Fruit fly (Drosophila melanogaster) whole organism: Measurements from ENCODE around the gene Strump.

Experiments
- CG8478 ChIP-seq: fragments of >200 bp; optimal IDR thresholded peaks from 2 replicates; lab custom pipeline; 2018; ENCODE audit warnings: inconsistent platforms
- Dll ChIP-seq: fragments of >200 bp; optimal IDR thresholded peaks from 2 replicates; lab custom pipeline; 2017
- EcR ChIP-seq, 2 experiments: fragments of >200 bp; optimal IDR thresholded peaks; 2 replicates each; lab custom pipeline; 2017; ENCODE audit warnings: missing biosample characterization in 2 of 2, missing genetic modification characterization in 2 of 2, missing genetic modification reagents in 2 of 2
- pan ChIP-seq: fragments of >200 bp; optimal IDR thresholded peaks from 2 replicates; lab custom pipeline; 2017
- psq ChIP-seq: fragments of >200 bp; optimal IDR thresholded peaks from 2 replicates; lab custom pipeline; 2017
- usp ChIP-seq: fragments of >200 bp; optimal IDR thresholded peaks from 2 replicates; lab custom pipeline; 2017; ENCODE audit warnings: missing biosample characterization, missing genetic modification characterization, mixed read lengths

Strump gene

dm6 chr3L:16121791-16122190 lies at the start of gene Strump:
TSS of gene Strump (plus strand) at chr3L:16122002.
- TF ChIP-seq psq (lab: Kevin White, UChicago), result no peak
- TF ChIP-seq pan (lab: Kevin White, UChicago), result no peak
- no peak for TF ChIP-seq CG8478 (lab: Kevin White, UChicago)
- no peak for TF ChIP-seq usp (GFP tag; lab: Kevin White, UChicago)
- no peak for TF ChIP-seq EcR (GFP tag; optimal IDR thresholded peaks at IDR 0.05; lab: Kevin White, UChicago)
- TF ChIP-seq Dll (lab: Kevin White, UChicago), result no peak

DNA sequence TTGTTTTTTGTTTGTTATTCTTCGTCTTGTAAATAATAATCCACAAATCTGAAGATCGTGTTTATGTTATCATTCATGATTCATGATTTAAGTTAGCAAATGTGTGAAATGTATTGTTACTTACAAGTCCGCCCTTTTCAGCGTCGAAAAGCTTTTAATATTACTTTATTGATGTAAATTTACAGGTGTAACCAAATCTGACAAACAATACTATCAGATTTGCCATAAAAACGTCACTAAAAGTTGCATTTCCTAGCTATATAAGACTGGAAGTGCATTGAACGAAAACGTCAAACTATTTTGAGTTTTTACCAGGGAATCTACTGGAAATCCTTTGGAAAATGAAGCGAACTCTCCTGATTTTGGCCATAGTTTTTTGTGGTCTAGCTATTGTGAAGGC lies 39.6 kb upstream of the Strump start, which contains the start of gene CG33258:
TSS of gene CG33258 (plus strand) at position 301 of the 400 bp plus-strand sequence.
- TF ChIP-seq usp (GFP tag; lab: Kevin White, UChicago) (no peak), Dll (lab: Kevin White, UChicago) (no peak), pan (lab: Kevin White, UChicago) (no peak), EcR (GFP tag; optimal IDR thresholded peaks at IDR 0.05; lab: Kevin White, UChicago) (no peak), psq (lab: Kevin White, UChicago) (no peak), CG8478 (lab: Kevin White, UChicago) (no peak)

DNA sequence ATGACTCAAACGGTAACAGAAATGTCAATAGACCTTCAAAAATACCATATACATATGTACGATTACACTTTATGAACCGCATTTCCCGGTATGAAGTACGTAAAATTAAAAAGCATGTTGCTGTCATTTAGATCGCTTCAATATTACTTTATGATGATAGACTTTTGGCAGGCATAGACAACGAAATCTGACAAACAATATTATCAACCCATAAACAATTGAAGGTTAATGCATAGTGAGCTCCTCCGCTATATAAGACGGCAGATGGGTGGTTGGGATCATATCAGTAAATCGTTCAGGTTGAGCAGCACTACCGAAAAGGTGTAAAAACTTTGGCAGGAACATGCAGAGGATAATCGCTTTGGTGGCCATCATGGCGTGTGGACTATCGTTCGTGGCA lies 38.1 kb upstream of the Strump start, which contains the start of gene CG13075:
TSS of gene CG13075 (plus strand) at position 301 of the 400 bp plus-strand sequence.
- no peak for TF ChIP-seq usp (GFP tag; lab: Kevin White, UChicago)
- TF ChIP-seq psq (lab: Kevin White, UChicago), result no peak
- TF ChIP-seq pan (lab: Kevin White, UChicago), result no peak
- TF ChIP-seq Dll (lab: Kevin White, UChicago), result no peak
- TF ChIP-seq EcR (GFP tag; optimal IDR thresholded peaks at IDR 0.05; lab: Kevin White, UChicago), result no peak

DNA sequence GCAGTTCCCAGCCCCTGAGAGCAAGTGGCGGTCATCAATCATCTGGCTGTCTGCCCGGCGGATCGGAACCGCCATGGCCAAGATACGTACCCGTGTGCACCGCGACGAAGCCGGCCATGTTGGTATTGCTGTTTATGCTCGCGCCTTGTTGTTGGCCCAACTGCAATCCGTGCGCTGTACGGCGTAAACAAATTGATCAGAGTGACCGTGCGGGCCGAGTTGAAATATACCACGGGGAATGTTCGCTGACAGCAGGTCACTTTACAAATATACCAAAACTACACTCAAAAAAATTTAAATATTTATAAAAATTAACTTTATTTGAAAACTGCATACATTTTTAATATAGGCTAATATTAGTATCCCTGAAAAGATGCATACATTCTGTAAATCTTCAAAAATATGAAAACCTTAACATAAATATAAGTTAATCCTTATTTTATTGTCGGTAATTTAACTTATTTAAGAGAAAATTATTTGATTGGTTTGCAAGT lies 34.4 kb upstream of the Strump start, which contains the start of gene Tasp1:
TSS of gene Tasp1 (minus strand) at position 203 of the 494 bp plus-strand sequence.
- TF ChIP-seq usp (GFP tag; lab: Kevin White, UChicago) (no peak), CG8478 (lab: Kevin White, UChicago) (no peak), psq (lab: Kevin White, UChicago) (no peak), pan (lab: Kevin White, UChicago) (no peak), Dll (lab: Kevin White, UChicago) (no peak), EcR (GFP tag; optimal IDR thresholded peaks at IDR 0.05; lab: Kevin White, UChicago) (no peak)

DNA sequence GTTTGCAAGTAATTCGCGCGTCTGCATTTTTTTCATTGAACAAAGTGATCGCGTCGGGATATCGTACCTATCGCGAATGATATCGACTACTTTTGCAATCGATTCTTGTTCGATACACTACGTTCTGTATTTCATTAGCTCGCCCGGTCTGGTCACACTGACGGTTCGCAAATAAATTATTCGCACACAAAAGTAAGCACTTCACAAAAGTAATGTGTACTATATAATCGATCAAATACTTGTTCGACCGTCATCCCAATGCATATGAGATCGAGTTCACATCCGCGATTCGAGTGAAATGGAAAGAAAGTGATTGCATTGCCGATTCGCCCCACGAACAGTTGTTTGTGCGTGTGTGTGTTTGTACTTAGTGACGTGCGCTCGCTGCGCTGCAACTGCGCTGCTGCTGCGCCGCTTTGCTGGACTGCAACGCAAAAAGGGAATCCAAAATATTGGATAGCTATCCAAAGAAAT lies 31.4 kb upstream of the Strump start, which contains the start of the genes CG5235 and ClC-c:
TSS of gene CG5235 (minus strand) at position 63 of the 474 bp plus-strand sequence.
TSS of gene ClC-c (plus strand) at position 125 of the 474 bp plus-strand sequence.
- TF ChIP-seq EcR (GFP tag; optimal IDR thresholded peaks at IDR 0.05; lab: Kevin White, UChicago), result no peak
- no peak for TF ChIP-seq Dll (lab: Kevin White, UChicago)
- no peak for TF ChIP-seq usp (GFP tag; lab: Kevin White, UChicago)
- no peak for TF ChIP-seq pan (lab: Kevin White, UChicago)
- TF ChIP-seq CG8478 (lab: Kevin White, UChicago), result no peak
- TF ChIP-seq psq (lab: Kevin White, UChicago), result no peak

- TF ChIP-seq usp (GFP tag; lab: Kevin White, UChicago) (no peak), pan (lab: Kevin White, UChicago) (no peak), psq (lab: Kevin White, UChicago) (no peak), CG8478 (lab: Kevin White, UChicago) (no peak), EcR (GFP tag; optimal IDR thresholded peaks at IDR 0.05; lab: Kevin White, UChicago) (no peak), Dll (lab: Kevin White, UChicago) (no peak)
Observed at dm6 chr3L:16097393-16097884, 24.4 kb upstream of the Strump start, which contains the start of the genes CG13074 and ATPsynbetaL. TSS of gene CG13074 (minus strand) at chr3L:16097493. TSS of gene ATPsynbetaL (plus strand) at chr3L:16097834.

DNA sequence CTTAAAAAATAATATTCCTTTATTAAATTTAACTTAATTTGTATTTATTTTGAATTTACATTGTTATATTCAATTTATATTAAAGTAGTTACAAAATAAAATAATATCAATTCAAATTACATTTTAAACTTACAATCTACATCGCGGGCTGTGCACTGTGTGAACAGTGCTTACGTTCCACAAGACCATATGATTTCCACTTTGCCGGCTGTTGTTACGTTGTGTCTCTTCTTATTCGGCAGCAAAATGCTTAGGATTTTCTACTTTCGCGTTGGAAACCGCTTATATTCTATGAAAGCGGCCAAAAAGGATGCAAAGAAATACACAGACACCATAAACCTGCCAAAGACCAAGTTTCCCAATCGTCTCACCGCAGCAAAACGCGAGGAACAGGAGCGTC lies 21.7 kb upstream of the Strump start, which contains the start of gene IleRS-m:
TSS of gene IleRS-m (plus strand) at position 222 of the 400 bp plus-strand sequence.
- no peak for TF ChIP-seq psq (lab: Kevin White, UChicago)
- TF ChIP-seq EcR (GFP tag; optimal IDR thresholded peaks at IDR 0.05; lab: Kevin White, UChicago), result no peak
- TF ChIP-seq CG8478 (lab: Kevin White, UChicago), result no peak
- no peak for TF ChIP-seq pan (lab: Kevin White, UChicago)
- TF ChIP-seq Dll (lab: Kevin White, UChicago), result no peak
- no peak for TF ChIP-seq usp (GFP tag; lab: Kevin White, UChicago)

DNA sequence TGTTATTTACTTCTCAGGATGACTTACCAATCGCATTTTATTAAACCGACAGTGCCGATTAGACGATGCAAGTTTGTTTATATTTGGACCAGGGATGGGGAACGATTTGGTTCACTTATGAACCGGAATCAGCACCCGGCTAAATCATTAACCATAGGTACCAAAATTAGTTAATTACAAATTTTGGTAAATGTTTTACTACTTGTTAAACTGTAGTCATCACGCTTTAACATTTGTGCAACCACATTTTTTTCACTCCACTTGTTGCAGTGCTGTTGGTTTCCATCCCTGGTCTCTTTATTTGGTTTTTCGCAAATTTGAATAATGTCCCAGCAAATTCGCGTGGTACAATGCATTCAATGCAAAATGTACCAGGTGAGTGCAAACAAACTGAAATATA lies 16.3 kb upstream of the Strump start, which contains the start of the genes IntS9 and CG43295:
TSS of gene IntS9 (minus strand) at position 100 of the 400 bp plus-strand sequence.
TSS of gene CG43295 (plus strand) at position 325 of the 400 bp plus-strand sequence.
- TF ChIP-seq psq (lab: Kevin White, UChicago) (no peak), Dll (lab: Kevin White, UChicago) (no peak), CG8478 (lab: Kevin White, UChicago) (no peak), pan (lab: Kevin White, UChicago) (no peak), EcR (GFP tag; optimal IDR thresholded peaks at IDR 0.05; lab: Kevin White, UChicago) (no peak), usp (GFP tag; lab: Kevin White, UChicago) (no peak)

- TF ChIP-seq Dll (lab: Kevin White, UChicago) (no peak), EcR (GFP tag; optimal IDR thresholded peaks at IDR 0.05; lab: Kevin White, UChicago) (no peak), CG8478 (lab: Kevin White, UChicago) (no peak), usp (GFP tag; lab: Kevin White, UChicago) (no peak), pan (lab: Kevin White, UChicago) (no peak), psq (lab: Kevin White, UChicago) (no peak)
Observed at dm6 chr3L:16112069-16112820, 9.6 kb upstream of the Strump start, which contains the start of gene Zn72D. TSS of gene Zn72D (minus strand) at chr3L:16112626.

DNA sequence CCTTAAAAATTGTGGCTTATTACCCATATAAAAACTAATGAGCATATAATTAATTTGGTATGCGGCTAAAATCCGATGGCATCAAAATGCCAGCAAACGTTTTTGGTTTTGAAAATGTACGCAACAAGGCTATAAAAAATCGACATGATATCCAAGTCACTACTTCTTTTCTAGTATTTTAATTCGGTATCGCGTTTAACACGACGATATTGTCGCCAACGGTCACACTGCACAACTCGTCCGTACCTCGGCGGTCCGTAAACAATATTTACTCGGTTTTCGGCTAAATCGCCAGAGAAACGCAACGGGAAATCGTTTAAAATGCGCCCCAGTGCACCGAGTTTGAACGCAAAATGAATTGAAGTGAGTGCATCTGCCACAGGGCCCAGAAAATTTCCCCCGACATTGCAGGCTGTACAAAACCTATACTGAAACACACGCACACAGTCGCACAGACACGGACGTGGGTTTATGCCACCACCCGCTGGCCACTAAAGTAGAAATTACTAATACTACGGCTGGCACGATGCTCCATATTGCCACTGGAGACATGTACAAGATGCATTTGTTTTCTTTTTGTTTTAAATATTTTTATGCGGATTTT lies 8.7 kb upstream of the Strump start, which contains the start of gene Taf4:
TSS of gene Taf4 (plus strand) at position 210 of the 604 bp plus-strand sequence.
- no peak for TF ChIP-seq usp (GFP tag; lab: Kevin White, UChicago)
- TF ChIP-seq Dll (lab: Kevin White, UChicago), result no peak
- no peak for TF ChIP-seq CG8478 (lab: Kevin White, UChicago)
- no peak for TF ChIP-seq psq (lab: Kevin White, UChicago)
- TF ChIP-seq EcR (GFP tag; optimal IDR thresholded peaks at IDR 0.05; lab: Kevin White, UChicago), result no peak
- TF ChIP-seq pan (lab: Kevin White, UChicago), result no peak
